Fruit fly (Drosophila melanogaster): Measurements from ENCODE around the gene Fad2.

The Fad2 gene

dm6 chr3L:11061200-11061599 lies 37.9 kb downstream of the Fad2 start, which contains the start of the genes CG6321 and Blos2 (continued):
- TF ChIP-seq Fer1 (GFP tag; optimal IDR thresholded peaks at IDR 0.05), result peak; percentile 87
- TF ChIP-seq HLH4C (GFP tag; IDR thresholded peaks at IDR 0.05; ENCODE audit: partially characterized antibody), result no peak
- TF ChIP-seq D19B (GFP tag; optimal IDR thresholded peaks at IDR 0.05), result peak; percentile 98
- TF ChIP-seq BEAF-32 (GFP tag; optimal IDR thresholded peaks at IDR 0.05), result no peak
- TF ChIP-seq disco-r (GFP tag; optimal IDR thresholded peaks at IDR 0.05), result no peak
- 0 out of 3 replicates have a peak, but pooled peaks have one; percentile 38 for TF ChIP-seq CG34422 (GFP tag; IDR thresholded peaks at IDR 0.05)
- TF ChIP-seq Fer3 (tag; optimal IDR thresholded peaks at IDR 0.05), result peak; percentile 80
- peak in 1 of 2 experiments; percentile 67 for TF ChIP-seq chif (GFP tag; optimal IDR thresholded peaks at IDR 0.05)
- peak; percentile 30 for TF ChIP-seq stwl (tag; optimal IDR thresholded peaks at IDR 0.05)
- no peak for TF ChIP-seq dm (GFP tag; optimal IDR thresholded peaks at IDR 0.05)
- TF ChIP-seq CG1832 (GFP tag; optimal IDR thresholded peaks at IDR 0.05), result no peak
- no peak for TF ChIP-seq trh (GFP tag; optimal IDR thresholded peaks at IDR 0.05)
- TF ChIP-seq Sry-β (GFP tag; optimal IDR thresholded peaks at IDR 0.05), result peak; percentile 14
- no peak for TF ChIP-seq sna (GFP tag; IDR thresholded peaks at IDR 0.05; ENCODE audit: partially characterized antibody)
- no peak for TF ChIP-seq CG3726 (GFP tag; IDR thresholded peaks at IDR 0.05)
- TF ChIP-seq CG4854 (GFP tag; optimal IDR thresholded peaks at IDR 0.05), result peak; percentile 30
- TF ChIP-seq phol (tag; optimal IDR thresholded peaks at IDR 0.05), result peak; percentile 81
- TF ChIP-seq HHEX (GFP tag; optimal IDR thresholded peaks at IDR 0.05), result peak; percentile 72
- TF ChIP-seq Asciz (GFP tag; optimal IDR thresholded peaks at IDR 0.05), result peak; percentile 59
- TF ChIP-seq CG8924 (tag; optimal IDR thresholded peaks at IDR 0.05), result peak; percentile 87
- peak; percentile 32 for TF ChIP-seq CG2202 (tag; optimal IDR thresholded peaks at IDR 0.05)
- TF ChIP-seq Bteb2 (GFP tag; optimal IDR thresholded peaks at IDR 0.05), result peak; percentile 57
- TF ChIP-seq Dip3 (GFP tag; optimal IDR thresholded peaks at IDR 0.05), result peak; percentile 46
- no peak for TF ChIP-seq cas (GFP tag; IDR thresholded peaks at IDR 0.05)
- no peak for TF ChIP-seq h (optimal IDR thresholded peaks at IDR 0.05)
- peak; percentile 69 for TF ChIP-seq CG9437 (GFP tag; optimal IDR thresholded peaks at IDR 0.05)
- peak; percentile 57 for TF ChIP-seq CG12071 (GFP tag; optimal IDR thresholded peaks at IDR 0.05)
- peak; percentile 67 for TF ChIP-seq Ssrp (tag; optimal IDR thresholded peaks at IDR 0.05)
- peak; percentile 56 for TF ChIP-seq vfl (GFP tag; optimal IDR thresholded peaks at IDR 0.05)
- peak; percentile 86 for TF ChIP-seq CG3281 (GFP tag; optimal IDR thresholded peaks at IDR 0.05)
- no peak for TF ChIP-seq knrl (GFP tag; IDR thresholded peaks at IDR 0.05; ENCODE audit: partially characterized antibody)
- TF ChIP-seq inv (GFP tag; IDR thresholded peaks at IDR 0.05; ENCODE audit: partially characterized antibody), result no peak
- TF ChIP-seq zfh2 (GFP tag; optimal IDR thresholded peaks at IDR 0.05), result no peak
- peak; percentile 60; the same call in 1 of the 2 replicates for TF ChIP-seq Ada2b (GFP tag; IDR thresholded peaks at IDR 0.05)
- 0 out of 2 replicates have a peak, but pooled peaks have one; percentile 6 for TF ChIP-seq CG1024 (GFP tag; IDR thresholded peaks at IDR 0.05)
- peak; percentile 58 for TF ChIP-seq lbe (GFP tag; optimal IDR thresholded peaks at IDR 0.05)
- peak; percentile 50 for TF ChIP-seq Fer2 (tag; optimal IDR thresholded peaks at IDR 0.05)
- TF ChIP-seq ab (GFP tag; optimal IDR thresholded peaks at IDR 0.05), result no peak
- TF ChIP-seq CG6791 (GFP tag; IDR thresholded peaks at IDR 0.05; ENCODE audit: partially characterized antibody), result no peak
- TF ChIP-seq Nf-YA (GFP tag; IDR thresholded peaks at IDR 0.05), result 0 out of 2 replicates have a peak, but pooled peaks have one; percentile 32
- TF ChIP-seq gcm (GFP tag; optimal IDR thresholded peaks at IDR 0.05), result peak; percentile 81
- no peak for TF ChIP-seq CG9876 (GFP tag; optimal IDR thresholded peaks at IDR 0.05)
- no peak for TF ChIP-seq corto (GFP tag; optimal IDR thresholded peaks at IDR 0.05)
- peak; percentile 89 for TF ChIP-seq CG2712 (tag; optimal IDR thresholded peaks at IDR 0.05)
- peak; percentile 93 for TF ChIP-seq sens (GFP tag)
- peak; percentile 55 for TF ChIP-seq ttk (GFP tag; IDR thresholded peaks at IDR 0.05)
- TF ChIP-seq CG4328 (GFP tag; optimal IDR thresholded peaks at IDR 0.05), result peak; percentile 57
- no peak for TF ChIP-seq jigr1 (GFP tag; IDR thresholded peaks at IDR 0.05)
- TF ChIP-seq CG4617 (GFP tag; optimal IDR thresholded peaks at IDR 0.05; ENCODE audit: borderline replicate concordance), result peak; percentile 34
- peak; percentile 4 for TF ChIP-seq CG18764 (GFP tag; optimal IDR thresholded peaks at IDR 0.05)
